Fruit fly (Drosophila melanogaster) whole organism, prepupa: Measurements from ENCODE around the gene CG15336.
A peak's percentile ranks its signal among the peaks of the same experiment; 100 is the strongest.

Experiments
- CG10631 ChIP-seq: fragments of 200-800 bp; sonication (Bioruptor generic); optimal IDR thresholded peaks from 2 replicates; lab custom pipeline; 2016; ENCODE audit warnings: missing biosample characterization, missing genetic modification characterization
- CG10669 ChIP-seq: fragments of 200-800 bp; sonication (Bioruptor generic); optimal IDR thresholded peaks from 3 replicates; lab custom pipeline; 2018; ENCODE audit warnings: missing biosample characterization, mild to moderate bottlenecking, missing genetic modification characterization, moderate library complexity
- CG11294 ChIP-seq: fragments of 200-800 bp; sonication (Bioruptor generic); IDR thresholded peaks from 2 replicates; pipeline ENCODE4 v1.3.6; 2022; ENCODE audit warnings: missing biosample characterization, missing genetic modification characterization
- CG11902 ChIP-seq: fragments of 200-800 bp; sonication (Bioruptor generic); optimal IDR thresholded peaks from 3 replicates; lab custom pipeline; 2016; ENCODE audit warnings: missing biosample characterization, missing genetic modification characterization
- CG15336 ChIP-seq: fragments of 200-800 bp; sonication (Bioruptor generic); IDR thresholded peaks from 2 replicates; pipeline ENCODE4 v1.3.6; 2022; ENCODE audit warnings: missing biosample characterization, missing genetic modification characterization
- CG1621 ChIP-seq: fragments of 200-800 bp; sonication (Bioruptor generic); optimal IDR thresholded peaks from 3 replicates; lab custom pipeline; 2018; ENCODE audit warnings: missing biosample characterization, mild to moderate bottlenecking, missing genetic modification characterization
- CG16779 ChIP-seq: fragments of 200-800 bp; sonication (Bioruptor generic); optimal IDR thresholded peaks from 3 replicates; lab custom pipeline; 2017; ENCODE audit warnings: missing biosample characterization, mild to moderate bottlenecking, missing genetic modification characterization
- CG3032 ChIP-seq: fragments of 200-800 bp; optimal IDR thresholded peaks from 2 replicates; lab custom pipeline; 2019; ENCODE audit warnings: missing biosample characterization, mild to moderate bottlenecking, missing genetic modification characterization, moderate library complexity
- CG31627 ChIP-seq: fragments of 200-800 bp; sonication (Bioruptor generic); optimal IDR thresholded peaks from 3 replicates; lab custom pipeline; 2016; ENCODE audit warnings: missing biosample characterization, missing genetic modification characterization
- CG32006 ChIP-seq: fragments of 200-800 bp; sonication (Bioruptor generic); optimal IDR thresholded peaks from 3 replicates; lab custom pipeline; 2017; ENCODE audit warnings: missing biosample characterization, mild to moderate bottlenecking, missing genetic modification characterization
- CG4318 ChIP-seq: fragments of 200-800 bp; sonication (Bioruptor generic); optimal IDR thresholded peaks from 3 replicates; lab custom pipeline; 2017; ENCODE audit warnings: missing biosample characterization, mild to moderate bottlenecking, missing genetic modification characterization
- CG6163 ChIP-seq: fragments of 200-800 bp; sonication (Bioruptor generic); IDR thresholded peaks from 3 replicates; pipeline ENCODE4 v1.3.6; 2022; ENCODE audit warnings: missing biosample characterization, missing genetic modification characterization
- CG6276 ChIP-seq: fragments of 200-800 bp; sonication (Bioruptor generic); optimal IDR thresholded peaks from 2 replicates; lab custom pipeline; 2017; ENCODE audit warnings: missing biosample characterization, mild to moderate bottlenecking, missing genetic modification characterization
- CG6792 ChIP-seq: fragments of 200-800 bp; sonication (Bioruptor generic); optimal IDR thresholded peaks from 3 replicates; lab custom pipeline; 2016; ENCODE audit warnings: missing biosample characterization, missing genetic modification characterization
- CG6854 ChIP-seq: fragments of 200-800 bp; sonication (Bioruptor generic); optimal IDR thresholded peaks from 2 replicates; lab custom pipeline; 2017; ENCODE audit warnings: missing biosample characterization, mild to moderate bottlenecking, missing genetic modification characterization
- CG8119 ChIP-seq: fragments of 200-800 bp; sonication (Bioruptor generic); IDR thresholded peaks from 3 replicates; pipeline ENCODE4 v1.3.6; 2022; ENCODE audit warnings: missing biosample characterization, missing genetic modification characterization
- CG8319 ChIP-seq: fragments of 200-800 bp; sonication (Bioruptor generic); optimal IDR thresholded peaks from 3 replicates; lab custom pipeline; 2016; ENCODE audit warnings: missing biosample characterization, missing genetic modification characterization
- Eip75B ChIP-seq: fragments of 200-800 bp; sonication (Bioruptor generic); optimal IDR thresholded peaks from 3 replicates; lab custom pipeline; 2016; ENCODE audit warnings: missing biosample characterization, missing genetic modification characterization
- Eip78C ChIP-seq: fragments of 200-800 bp; sonication (Bioruptor generic); peaks from one replicate; lab custom pipeline; 2016; ENCODE audit warnings: missing biosample characterization, missing genetic modification characterization
- Ets21C ChIP-seq: fragments of 200-800 bp; sonication (Bioruptor generic); optimal IDR thresholded peaks from 3 replicates; lab custom pipeline; 2016; ENCODE audit warnings: missing biosample characterization, missing genetic modification characterization
- Ets96B ChIP-seq: fragments of 200-800 bp; optimal IDR thresholded peaks from 2 replicates; lab custom pipeline; 2019; ENCODE audit warnings: missing biosample characterization, mild to moderate bottlenecking, missing genetic modification characterization, moderate library complexity
- Gug ChIP-seq: fragments of 200-800 bp; sonication (Bioruptor generic); IDR thresholded peaks from 2 replicates; pipeline ENCODE4 v1.3.6; 2022; ENCODE audit warnings: missing biosample characterization, missing genetic modification characterization
- Hr38 ChIP-seq: sonication (Bioruptor generic); optimal IDR thresholded peaks from 2 replicates; lab custom pipeline; 2016; ENCODE audit warnings: missing biosample characterization, missing genetic modification characterization
- Hr39 ChIP-seq: fragments of 200-800 bp; sonication (Bioruptor generic); optimal IDR thresholded peaks from 2 replicates; lab custom pipeline; 2016; ENCODE audit warnings: missing biosample characterization, missing genetic modification characterization
- Lpt ChIP-seq: fragments of 200-800 bp; sonication (Bioruptor generic); optimal IDR thresholded peaks from 3 replicates; lab custom pipeline; 2016; ENCODE audit warnings: missing biosample characterization, missing genetic modification characterization
- Met ChIP-seq: fragments of 200-800 bp; sonication (Bioruptor generic); optimal IDR thresholded peaks from 3 replicates; lab custom pipeline; 2016; ENCODE audit warnings: missing biosample characterization, missing genetic modification characterization
- OdsH ChIP-seq: fragments of 200-800 bp; sonication (Bioruptor generic); optimal IDR thresholded peaks from 3 replicates; lab custom pipeline; 2016; ENCODE audit warnings: missing biosample characterization, missing genetic modification characterization
- Sox102F ChIP-seq: fragments of 200-800 bp; sonication (Bioruptor generic); optimal IDR thresholded peaks from 2 replicates; lab custom pipeline; 2016; ENCODE audit warnings: missing biosample characterization, mild to moderate bottlenecking, missing genetic modification characterization
- Sox14 ChIP-seq: fragments of 200-800 bp; sonication (Bioruptor generic); optimal IDR thresholded peaks from 3 replicates; lab custom pipeline; 2016; ENCODE audit warnings: missing biosample characterization, missing genetic modification characterization
- Sox15 ChIP-seq: fragments of 200-800 bp; sonication (Bioruptor generic); optimal IDR thresholded peaks from 3 replicates; lab custom pipeline; 2016; ENCODE audit warnings: missing biosample characterization, missing genetic modification characterization
- achi ChIP-seq: fragments of 200-800 bp; sonication (Bioruptor generic); optimal IDR thresholded peaks from 3 replicates; lab custom pipeline; 2016; ENCODE audit warnings: missing biosample characterization, missing genetic modification characterization
- acj6 ChIP-seq: fragments of 200-800 bp; sonication (Bioruptor generic); optimal IDR thresholded peaks from 3 replicates; lab custom pipeline; 2016; ENCODE audit warnings: missing biosample characterization, missing genetic modification characterization
- cyc ChIP-seq: fragments of 200-800 bp; sonication (Bioruptor generic); optimal IDR thresholded peaks from 3 replicates; lab custom pipeline; 2016; ENCODE audit warnings: missing biosample characterization, missing genetic modification characterization
- dac ChIP-seq: fragments of 200-800 bp; sonication (Bioruptor generic); optimal IDR thresholded peaks from 2 replicates; lab custom pipeline; 2017; ENCODE audit warnings: missing biosample characterization, mild to moderate bottlenecking, missing genetic modification characterization
- eg ChIP-seq: fragments of 200-800 bp; sonication (Bioruptor generic); IDR thresholded peaks from 3 replicates; pipeline ENCODE4 v1.3.6; 2022; ENCODE audit warnings: missing biosample characterization, missing genetic modification characterization
- esn ChIP-seq: fragments of 200-800 bp; sonication (Bioruptor generic); optimal IDR thresholded peaks from 2 replicates; lab custom pipeline; 2016; ENCODE audit warnings: missing biosample characterization, mild to moderate bottlenecking, missing genetic modification characterization, moderate library complexity
- fd59A ChIP-seq: fragments of 200-800 bp; sonication (Bioruptor generic); optimal IDR thresholded peaks from 2 replicates; lab custom pipeline; 2017; ENCODE audit warnings: missing biosample characterization, mild to moderate bottlenecking, missing genetic modification characterization, missing genetic modification reagents
- fd85E ChIP-seq: fragments of 200-800 bp; sonication (Bioruptor generic); optimal IDR thresholded peaks from 3 replicates; lab custom pipeline; 2016; ENCODE audit warnings: missing biosample characterization, missing genetic modification characterization
- lz ChIP-seq: fragments of 200-800 bp; sonication (Bioruptor generic); optimal IDR thresholded peaks from 3 replicates; lab custom pipeline; 2016; ENCODE audit warnings: missing biosample characterization, missing genetic modification characterization
- pdm3 ChIP-seq: fragments of 200-800 bp; sonication (Bioruptor generic); optimal IDR thresholded peaks from 3 replicates; lab custom pipeline; 2016; ENCODE audit warnings: missing biosample characterization, missing genetic modification characterization
- salr ChIP-seq, 2 experiments: fragments of 200-800 bp; sonication (Bioruptor generic); optimal IDR thresholded peaks; 3 replicates each; lab custom pipeline; 2016 to 2018; ENCODE audit warnings: missing biosample characterization in 2 of 2, missing genetic modification characterization in 2 of 2, mild to moderate bottlenecking in 1 of 2
- spab ChIP-seq: fragments of 200-800 bp; sonication (Bioruptor generic); optimal IDR thresholded peaks from 2 replicates; lab custom pipeline; 2017; ENCODE audit warnings: missing biosample characterization, mild to moderate bottlenecking, missing genetic modification characterization, missing genetic modification reagents
- ss ChIP-seq, 2 experiments: fragments of 200-800 bp; sonication (Bioruptor generic); optimal IDR thresholded peaks; 2 replicates in 1 of 2; 3 replicates in 1 of 2; lab custom pipeline; 2017 to 2018; ENCODE audit warnings: mild to moderate bottlenecking in 2 of 2, missing biosample characterization in 2 of 2, missing genetic modification characterization in 2 of 2, moderate library complexity in 1 of 2
- svp ChIP-seq: fragments of 200-800 bp; sonication (Bioruptor generic); peaks from one replicate; lab custom pipeline; 2016; ENCODE audit warnings: missing biosample characterization, missing genetic modification characterization
- topi ChIP-seq: fragments of 200-800 bp; sonication (Bioruptor generic); optimal IDR thresholded peaks from 3 replicates; lab custom pipeline; 2016; ENCODE audit warnings: missing biosample characterization, missing genetic modification characterization
- vri ChIP-seq: fragments of 200-800 bp; sonication (Bioruptor generic); optimal IDR thresholded peaks from 3 replicates; lab custom pipeline; 2016; ENCODE audit warnings: missing biosample characterization, mild to moderate bottlenecking, missing genetic modification characterization

CG15336 gene

dm6 chrX:8152718-8153117, 5.0 kb downstream of the CG15336 start, which contains the start of gene CG18262:
Gene CG18262 (plus strand): TSS chrX:8152948.
- peak; percentile 70 for TF ChIP-seq Eip78C (GFP tag; lab: Kevin White, UChicago)
- peak; percentile 28; the same call in 1 of the 2 replicates for TF ChIP-seq CG15336 (GFP tag; lab: Robert Waterston, UW)
- TF ChIP-seq esn (GFP tag; lab: Kevin White, UChicago): peak; percentile 19
- no peak for TF ChIP-seq Sox102F (GFP tag; lab: Kevin White, UChicago)
- no peak for TF ChIP-seq eg (GFP tag; lab: Robert Waterston, UW)

- TF ChIP-seq pdm3 (GFP tag; lab: Kevin White, UChicago): peak; percentile 80
- TF ChIP-seq CG6276: no peak
- peak; percentile 64; the same call in 1 of the 2 replicates for TF ChIP-seq CG11294 (GFP tag; lab: Robert Waterston, UW)
- peak; percentile 29 for TF ChIP-seq CG6854 (GFP tag; lab: Kevin White, UChicago)
- TF ChIP-seq CG3032 (tag; lab: Kevin White, UChicago): peak; percentile 80
- peak; percentile 80 for TF ChIP-seq CG15336 (GFP tag; lab: Robert Waterston, UW)
- TF ChIP-seq salr (GFP tag; optimal IDR thresholded peaks at IDR 0.05; lab: Kevin White, UChicago): peak in 1 of 2 experiments; percentile 60
- peak; percentile 80 for TF ChIP-seq topi (GFP tag; lab: Kevin White, UChicago)
- peak; percentile 64 for TF ChIP-seq fd59A (GFP tag; lab: Kevin White, UChicago)
- TF ChIP-seq eg (GFP tag; lab: Robert Waterston, UW): peak; percentile 83
- peak; percentile 68 for TF ChIP-seq CG1621
- TF ChIP-seq Hr38 (GFP tag; lab: Kevin White, UChicago): no peak
- peak; percentile 72 for TF ChIP-seq CG10669 (GFP tag; lab: Kevin White, UChicago)
- peak; percentile 63 for TF ChIP-seq acj6 (GFP tag; lab: Kevin White, UChicago)
- no peak for TF ChIP-seq svp
- peak; percentile 87 for TF ChIP-seq Sox14
- TF ChIP-seq CG8319 (GFP tag; lab: Kevin White, UChicago): peak; percentile 33
- peak; percentile 66 for TF ChIP-seq cyc (GFP tag; lab: Kevin White, UChicago)
- peak; percentile 74 for TF ChIP-seq dac (GFP tag; lab: Kevin White, UChicago)
- TF ChIP-seq ss (GFP tag; optimal IDR thresholded peaks at IDR 0.05; lab: Kevin White, UChicago): no peak
- no peak for TF ChIP-seq OdsH (GFP tag; lab: Kevin White, UChicago)
- TF ChIP-seq Gug: peak; percentile 75
- no peak for TF ChIP-seq CG16779
- peak; percentile 12 for TF ChIP-seq Lpt (GFP tag; lab: Kevin White, UChicago)
- peak; percentile 68 for TF ChIP-seq Ets96B
- peak; percentile 69 for TF ChIP-seq achi (GFP tag; lab: Kevin White, UChicago)
- no peak for TF ChIP-seq fd85E
- no peak for TF ChIP-seq vri (GFP tag; lab: Kevin White, UChicago)
- peak; percentile 75 for TF ChIP-seq Hr39 (GFP tag; lab: Kevin White, UChicago)
- no peak for TF ChIP-seq CG4318
- peak; percentile 39 for TF ChIP-seq Sox15 (GFP tag; lab: Kevin White, UChicago)
- TF ChIP-seq CG10631 (GFP tag; lab: Kevin White, UChicago): peak; percentile 81
- TF ChIP-seq esn (GFP tag; lab: Kevin White, UChicago): peak; percentile 83
- peak; percentile 79 for TF ChIP-seq Eip75B (GFP tag; lab: Kevin White, UChicago)
- peak; percentile 78 for TF ChIP-seq Met (GFP tag; lab: Kevin White, UChicago)
- TF ChIP-seq Eip78C (GFP tag; lab: Kevin White, UChicago): peak; percentile 83
- peak; percentile 62 for TF ChIP-seq Ets21C (GFP tag; lab: Kevin White, UChicago)
- peak; percentile 42 for TF ChIP-seq CG6792 (GFP tag; lab: Kevin White, UChicago)
- TF ChIP-seq CG8119 (GFP tag; lab: Robert Waterston, UW): peak; percentile 63
- no peak for TF ChIP-seq CG32006 (GFP tag; lab: Kevin White, UChicago)
- peak; percentile 80 for TF ChIP-seq CG31627 (GFP tag; lab: Kevin White, UChicago)
- peak; percentile 85 for TF ChIP-seq lz (GFP tag; lab: Kevin White, UChicago)
- peak; percentile 86; the same call in 2 of the 3 replicates for TF ChIP-seq CG6163 (GFP tag; lab: Robert Waterston, UW)
- TF ChIP-seq CG11902 (GFP tag; lab: Kevin White, UChicago): peak; percentile 54
- TF ChIP-seq spab (GFP tag; lab: Kevin White, UChicago): no peak
- TF ChIP-seq, all 60 proteins: peak for 34
These were observed 9.5 kb downstream of the CG15336 start, which contains the start of the genes Traf6 and GIIIspla2 for dm6 chrX:8157294-8157693. Gene Traf6 (minus strand): TSS chrX:8157386. Gene GIIIspla2 (plus strand): TSS chrX:8157628.
